Worm (Caenorhabditis elegans) whole organism, L4 larva: ENCODE results near the gene him-14.
A peak's percentile ranks its signal among the peaks of the same experiment; 100 is the strongest.

Experiments used
- F26F4.8 ChIP-seq: fragments of 200-800 bp; sonication (Bioruptor generic); conservative IDR thresholded peaks from 2 replicates; pipeline ENCODE4 v1.3.6; 2022; ENCODE audit warnings: missing genetic modification characterization, missing compliant biosample characterization
- F44E2.7 ChIP-seq: fragments of 200-800 bp; sonication (Bioruptor generic); IDR thresholded peaks from 2 replicates; pipeline ENCODE4 v2.1.2; 2022; ENCODE audit warnings: missing genetic modification characterization, missing compliant biosample characterization
- T26A8.4 ChIP-seq: fragments of 200-800 bp; sonication (Bioruptor generic); IDR thresholded peaks from 2 replicates; pipeline ENCODE4 v1.3.6; 2022; ENCODE audit warnings: missing genetic modification characterization, missing compliant biosample characterization
- Y105C5A.15 ChIP-seq: fragments of 200-800 bp; sonication (Bioruptor generic); IDR thresholded peaks from 2 replicates; pipeline ENCODE4 v1.3.6; 2022; ENCODE audit warnings: missing genetic modification characterization, missing compliant biosample characterization
- Y48G9A.11 ChIP-seq: fragments of 200-800 bp; sonication (Bioruptor generic); IDR thresholded peaks from 2 replicates; pipeline ENCODE4 v1.3.6; 2022; ENCODE audit warnings: missing genetic modification reagents, missing genetic modification characterization, missing compliant biosample characterization
- Y5F2A.4 ChIP-seq: fragments of 200-800 bp; sonication (Bioruptor generic); optimal IDR thresholded peaks from 2 replicates; lab custom pipeline; 2018; ENCODE audit warnings: mild to moderate bottlenecking, missing genetic modification characterization, missing compliant biosample characterization
- aly-2 ChIP-seq: sonication (generic microtip); optimal IDR thresholded peaks from 2 replicates; lab custom pipeline; 2018; ENCODE audit warnings: missing biosample characterization, missing genetic modification characterization
- arid-1 ChIP-seq: fragments of 200-800 bp; sonication (Bioruptor generic); conservative IDR thresholded peaks from 2 replicates; pipeline ENCODE4 v1.3.6; 2022; ENCODE audit warnings: missing genetic modification reagents, missing genetic modification characterization, missing compliant biosample characterization
- attf-4 ChIP-seq: sonication (generic microtip); optimal IDR thresholded peaks from 3 replicates; lab custom pipeline; 2017; ENCODE audit warnings: missing biosample characterization, missing genetic modification characterization
- ceh-62 ChIP-seq: sonication (generic microtip); optimal IDR thresholded peaks from 2 replicates; lab custom pipeline; 2017; ENCODE audit warnings: missing biosample characterization, missing genetic modification characterization
- ces-1 ChIP-seq: fragments of 150-350 bp; sonication (generic microtip); optimal IDR thresholded peaks from 4 replicates; lab custom pipeline; 2014; ENCODE audit warnings: missing biosample characterization, missing genetic modification reagents, missing genetic modification characterization
- cey-2 ChIP-seq: sonication (generic microtip); optimal IDR thresholded peaks from 3 replicates; lab custom pipeline; 2017; ENCODE audit warnings: missing genetic modification characterization, mild to moderate bottlenecking, missing compliant biosample characterization, antibody characterized with exemption, borderline replicate concordance; ENCODE audit not compliant: insufficient read depth
- daf-12 ChIP-seq: fragments of 150-350 bp; optimal IDR thresholded peaks from 2 replicates; lab custom pipeline; 2014; ENCODE audit warnings: missing biosample characterization, missing genetic modification reagents, missing genetic modification characterization
- daf-19 ChIP-seq: fragments of 200-800 bp; sonication (Bioruptor generic); conservative IDR thresholded peaks from 2 replicates; pipeline ENCODE4 v1.3.6; 2022; ENCODE audit warnings: missing genetic modification characterization, missing compliant biosample characterization
- daf-8 ChIP-seq: fragments of 200-800 bp; sonication (Bioruptor generic); IDR thresholded peaks from 2 replicates; pipeline ENCODE4 v1.3.6; 2022; ENCODE audit warnings: missing genetic modification characterization, missing compliant biosample characterization
- dmd-9 ChIP-seq: fragments of 200-800 bp; sonication (Bioruptor generic); IDR thresholded peaks from 2 replicates; pipeline ENCODE4 v1.3.6; 2022; ENCODE audit warnings: missing genetic modification reagents, missing genetic modification characterization, missing compliant biosample characterization
- dpl-1 ChIP-seq: fragments of 150-350 bp; optimal IDR thresholded peaks from 2 replicates; lab custom pipeline; 2014; ENCODE audit warnings: missing biosample characterization, missing genetic modification reagents, missing genetic modification characterization
- egl-43 ChIP-seq: fragments of 200-800 bp; sonication (Bioruptor generic); IDR thresholded peaks from 2 replicates; pipeline ENCODE4 v1.3.6; 2022; ENCODE audit warnings: missing genetic modification reagents, missing genetic modification characterization, missing compliant biosample characterization
- fkh-10 ChIP-seq: fragments of 150-350 bp; optimal IDR thresholded peaks from 2 replicates; lab custom pipeline; 2014; ENCODE audit warnings: missing biosample characterization, missing genetic modification reagents, missing genetic modification characterization
- hif-1 ChIP-seq, 2 experiments: sonication (generic microtip); optimal IDR thresholded peaks; 2 replicates each; lab custom pipeline; 2016 to 2017; ENCODE audit warnings: missing compliant biosample characterization in 2 of 2, missing genetic modification characterization in 2 of 2, missing genetic modification reagents in 2 of 2, missing genotype in 2 of 2, mild to moderate bottlenecking in 1 of 2
- hlh-11 ChIP-seq: fragments of 200-800 bp; sonication (Bioruptor generic); optimal IDR thresholded peaks from 2 replicates; lab custom pipeline; 2018; ENCODE audit warnings: mild to moderate bottlenecking, missing genetic modification characterization, missing compliant biosample characterization
- lin-13 ChIP-seq: fragments of 150-350 bp; optimal IDR thresholded peaks from 2 replicates; lab custom pipeline; 2014; ENCODE audit warnings: missing biosample characterization, missing genetic modification reagents, missing genetic modification characterization
- lin-29 ChIP-seq: fragments of 200-800 bp; sonication (Bioruptor generic); IDR thresholded peaks from 2 replicates; pipeline ENCODE4 v1.3.6; 2022; ENCODE audit warnings: missing genetic modification reagents, missing genetic modification characterization, missing compliant biosample characterization
- lir-3 ChIP-seq: sonication (generic microtip); optimal IDR thresholded peaks from 2 replicates; lab custom pipeline; 2016; ENCODE audit warnings: mild to moderate bottlenecking, missing genetic modification characterization, missing compliant biosample characterization
- lsy-2 ChIP-seq, 2 experiments: fragments of 150-350 bp in 1 of 2; sonication (generic microtip) in 1 of 2; optimal IDR thresholded peaks; 2 replicates each; lab custom pipeline; 2014 to 2017; ENCODE audit warnings: missing biosample characterization in 2 of 2, missing genetic modification characterization in 2 of 2
- mdl-1 ChIP-seq, 2 experiments: fragments of 150-350 bp in 1 of 2; sonication (generic microtip) in 1 of 2; optimal IDR thresholded peaks; 2 replicates each; lab custom pipeline; 2014 to 2017; ENCODE audit warnings: missing biosample characterization in 2 of 2, missing genetic modification characterization in 2 of 2
- mdt-29 ChIP-seq: fragments of 200-800 bp; sonication (Bioruptor generic); IDR thresholded peaks from 2 replicates; pipeline ENCODE4 v1.3.6; 2022; ENCODE audit warnings: missing genetic modification reagents, missing genetic modification characterization, missing compliant biosample characterization
- mep-1 ChIP-seq: fragments of 150-350 bp; sonication (generic microtip); optimal IDR thresholded peaks from 3 replicates; lab custom pipeline; 2014; ENCODE audit warnings: missing biosample characterization, missing genetic modification characterization
- mxl-3 ChIP-seq: fragments of 200-800 bp; sonication (Bioruptor generic); optimal IDR thresholded peaks from 2 replicates; lab custom pipeline; 2018; ENCODE audit warnings: mild to moderate bottlenecking, missing genetic modification characterization, missing compliant biosample characterization
- nhr-10 ChIP-seq: fragments of 150-350 bp; optimal IDR thresholded peaks from 2 replicates; lab custom pipeline; 2014; ENCODE audit warnings: missing biosample characterization, missing genetic modification characterization
- nhr-102 ChIP-seq: sonication (generic microtip); optimal IDR thresholded peaks from 2 replicates; lab custom pipeline; 2016; ENCODE audit warnings: mild to moderate bottlenecking, missing genetic modification characterization, moderate library complexity, missing compliant biosample characterization
- nhr-11 ChIP-seq: fragments of 150-350 bp; optimal IDR thresholded peaks from 2 replicates; lab custom pipeline; 2014; ENCODE audit warnings: missing biosample characterization, missing genetic modification characterization
- nhr-28 ChIP-seq: fragments of 150-350 bp; optimal IDR thresholded peaks from 2 replicates; lab custom pipeline; 2014; ENCODE audit warnings: missing biosample characterization, missing genetic modification characterization
- nhr-42 ChIP-seq: fragments of 200-800 bp; sonication (Bioruptor generic); IDR thresholded peaks from 2 replicates; pipeline ENCODE4 v1.3.6; 2022; ENCODE audit warnings: missing genetic modification characterization, missing compliant biosample characterization
- nhr-48 ChIP-seq: sonication (generic microtip); optimal IDR thresholded peaks from 2 replicates; lab custom pipeline; 2016; ENCODE audit warnings: mild to moderate bottlenecking, missing genetic modification characterization, missing compliant biosample characterization
- nhr-6 ChIP-seq: fragments of 150-350 bp; optimal IDR thresholded peaks from 2 replicates; lab custom pipeline; 2014; ENCODE audit warnings: missing biosample characterization, missing genetic modification characterization
- nhr-76 ChIP-seq: fragments of 150-350 bp; optimal IDR thresholded peaks from 2 replicates; lab custom pipeline; 2014; ENCODE audit warnings: missing biosample characterization, missing genetic modification characterization
- nhr-77 ChIP-seq: fragments of 150-350 bp; optimal IDR thresholded peaks from 2 replicates; lab custom pipeline; 2014; ENCODE audit warnings: missing biosample characterization, missing genetic modification characterization
- pqm-1 ChIP-seq: sonication (generic microtip); optimal IDR thresholded peaks from 2 replicates; lab custom pipeline; 2017; ENCODE audit warnings: missing biosample characterization, missing genetic modification characterization
- rbr-2 ChIP-seq: sonication (generic microtip); optimal IDR thresholded peaks from 2 replicates; lab custom pipeline; 2016; ENCODE audit warnings: missing genotype, missing genetic modification characterization, missing compliant biosample characterization
- saeg-2 ChIP-seq: fragments of 200-800 bp; sonication (Bioruptor generic); IDR thresholded peaks from 2 replicates; pipeline ENCODE4 v1.3.6; 2022; ENCODE audit warnings: missing genetic modification reagents, missing genetic modification characterization, missing compliant biosample characterization
- set-16 ChIP-seq: fragments of 200-800 bp; sonication (Bioruptor generic); IDR thresholded peaks from 2 replicates; pipeline ENCODE4 v1.3.6; 2022; ENCODE audit warnings: missing genetic modification reagents, missing genetic modification characterization, missing compliant biosample characterization
- skn-1 ChIP-seq: fragments of 150-350 bp; optimal IDR thresholded peaks from 2 replicates; lab custom pipeline; 2014; ENCODE audit warnings: missing biosample characterization, missing genetic modification characterization
- snpc-4 ChIP-seq: fragments of 150-350 bp; optimal IDR thresholded peaks from 2 replicates; lab custom pipeline; 2014; ENCODE audit warnings: missing biosample characterization, missing genetic modification characterization
- spr-1 ChIP-seq: sonication (generic microtip); optimal IDR thresholded peaks from 2 replicates; lab custom pipeline; 2016; ENCODE audit warnings: mild to moderate bottlenecking, missing genetic modification characterization, missing compliant biosample characterization
- tag-97 ChIP-seq: fragments of 200-800 bp; sonication (Bioruptor generic); IDR thresholded peaks from 2 replicates; pipeline ENCODE4 v1.3.6; 2022; ENCODE audit warnings: missing genetic modification characterization, missing compliant biosample characterization
- tra-1 ChIP-seq: fragments of 200-800 bp; sonication (Bioruptor generic); IDR thresholded peaks from 2 replicates; pipeline ENCODE4 v1.3.6; 2022; ENCODE audit warnings: missing genetic modification reagents, missing genetic modification characterization, missing compliant biosample characterization
- unc-39 ChIP-seq: sonication (generic microtip); optimal IDR thresholded peaks from 2 replicates; lab custom pipeline; 2017; ENCODE audit warnings: missing biosample characterization, missing genetic modification characterization
- vab-7 ChIP-seq: fragments of 200-800 bp; sonication (Bioruptor generic); IDR thresholded peaks from 2 replicates; pipeline ENCODE4 v1.3.6; 2022; ENCODE audit warnings: missing genetic modification reagents, missing genetic modification characterization, missing compliant biosample characterization
- zag-1 ChIP-seq: fragments of 150-350 bp; optimal IDR thresholded peaks from 2 replicates; lab custom pipeline; 2014; ENCODE audit warnings: missing biosample characterization, missing genetic modification characterization
- ztf-11 ChIP-seq: fragments of 150-350 bp; optimal IDR thresholded peaks from 2 replicates; lab custom pipeline; 2014; ENCODE audit warnings: missing biosample characterization, missing genetic modification characterization
- ztf-7 ChIP-seq: fragments of 150-350 bp; optimal IDR thresholded peaks from 2 replicates; lab custom pipeline; 2014; ENCODE audit warnings: missing biosample characterization, missing genetic modification characterization

him-14 gene

DNA sequence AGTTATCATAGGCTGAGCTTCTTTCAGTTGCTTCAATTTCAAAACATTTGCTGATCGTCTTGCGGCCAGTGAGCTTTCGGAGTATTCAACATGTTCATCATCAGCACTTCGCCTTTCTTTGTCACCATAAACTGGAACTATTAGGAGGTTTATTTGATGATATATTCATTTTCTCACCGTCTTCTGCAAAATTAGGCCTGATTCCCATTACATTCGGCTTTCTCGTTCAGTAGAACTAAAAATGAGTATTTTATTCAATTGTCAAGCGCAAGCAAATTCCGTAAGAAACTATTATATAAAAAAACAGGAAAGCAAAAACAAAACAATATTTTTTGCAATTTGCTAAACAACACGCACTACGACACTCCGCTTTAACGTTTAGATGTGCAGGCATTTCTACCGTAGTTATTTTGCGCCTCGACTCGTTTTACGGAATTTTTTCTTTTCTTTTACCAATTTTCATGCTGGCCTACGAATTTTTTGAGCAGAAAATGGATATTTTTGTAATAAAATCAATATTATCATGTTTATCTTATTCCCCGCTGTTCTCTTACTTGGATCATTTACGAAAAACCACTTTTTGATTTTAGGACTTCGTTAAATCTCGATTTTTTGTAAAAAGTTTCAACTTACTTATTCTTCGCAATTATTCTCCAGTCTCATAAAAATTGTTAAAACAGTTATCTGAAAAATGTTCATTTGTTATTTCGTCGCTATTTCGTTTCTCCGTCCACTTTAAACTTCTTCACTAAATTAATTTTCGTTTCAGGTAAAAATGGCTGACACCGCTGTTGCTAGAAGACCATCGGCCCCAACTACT, 35.2 kb upstream of the him-14 start, which contains the start of the genes farl-11 and rpl-33 (continued):
- TF ChIP-seq lsy-2 (tag; optimal IDR thresholded peaks at IDR 0.05; lab: Kevin White, UChicago) (peak; percentile 95 to 99), arid-1 (GFP tag; lab: Robert Waterston, UW) (peak; percentile 38; the same call in 1 of the 2 replicates), egl-43 (no peak), spr-1 (tag; lab: Kevin White, UChicago) (peak; percentile 16), ztf-7 (tag; lab: Kevin White, UChicago) (no peak), cey-2 (tag; lab: Kevin White, UChicago) (no peak), Y48G9A.11 (peak; percentile 99), set-16 (no peak), saeg-2 (GFP tag; lab: Robert Waterston, UW) (no peak), tag-97 (no peak), Y105C5A.15 (no peak), F26F4.8 (no peak), ces-1 (peak; percentile 29), skn-1 (no peak), mxl-3 (GFP tag; lab: Kevin White, UChicago) (no peak), daf-8 (GFP tag; lab: Robert Waterston, UW) (no peak), pqm-1 (tag; lab: Kevin White, UChicago) (no peak), nhr-10 (tag; lab: Kevin White, UChicago) (no peak), nhr-77 (tag; lab: Kevin White, UChicago) (peak; percentile 92), fkh-10 (GFP tag; lab: Kevin White, UChicago) (peak; percentile 58), daf-12 (no peak), nhr-76 (tag; lab: Kevin White, UChicago) (no peak), mep-1 (tag; lab: Kevin White, UChicago) (peak; percentile 82), attf-4 (tag; lab: Kevin White, UChicago) (no peak), hlh-11 (tag; lab: Kevin White, UChicago) (peak; percentile 54), lir-3 (tag; lab: Kevin White, UChicago) (no peak), lin-13 (GFP tag; lab: Kevin White, UChicago) (peak; percentile 78), mdt-29 (GFP tag; lab: Robert Waterston, UW) (no peak), unc-39 (tag; lab: Kevin White, UChicago) (no peak), snpc-4 (no peak), hif-1 (tag; optimal IDR thresholded peaks at IDR 0.05; lab: Kevin White, UChicago) (peak in 1 of 2 experiments; percentile 84), nhr-11 (tag; lab: Kevin White, UChicago) (peak; percentile 91), ztf-11 (tag; lab: Kevin White, UChicago) (no peak), nhr-6 (tag; lab: Kevin White, UChicago) (peak; percentile 87), nhr-102 (tag; lab: Kevin White, UChicago) (no peak), nhr-48 (no peak), tra-1 (GFP tag; lab: Robert Waterston, UW) (no peak), ceh-62 (tag; lab: Kevin White, UChicago) (no peak), vab-7 (no peak), rbr-2 (tag; lab: Kevin White, UChicago) (peak; percentile 71), daf-19 (GFP tag; lab: Robert Waterston, UW) (no peak), dmd-9 (GFP tag; lab: Robert Waterston, UW) (no peak), dpl-1 (GFP tag; lab: Kevin White, UChicago) (peak; percentile 72), zag-1 (tag; lab: Kevin White, UChicago) (no peak), T26A8.4 (GFP tag; lab: Robert Waterston, UW) (peak; percentile 35; the same call in 1 of the 2 replicates), aly-2 (tag; lab: Kevin White, UChicago) (no peak), mdl-1 (tag; optimal IDR thresholded peaks at IDR 0.05; lab: Kevin White, UChicago) (peak in 1 of 2 experiments; percentile 49), F44E2.7 (no peak), lin-29 (GFP tag; lab: Robert Waterston, UW) (no peak), nhr-42 (GFP tag; lab: Robert Waterston, UW) (no peak), Y5F2A.4 (GFP tag; lab: Kevin White, UChicago) (no peak), nhr-28 (tag; lab: Kevin White, UChicago) (peak; percentile 70)
